Worm (Caenorhabditis elegans) whole organism, L3 larva: ENCODE results near the gene F31E3.6.

Experiments used
- R02D3.7 ChIP-seq: fragments of 150-350 bp; optimal IDR thresholded peaks from 2 replicates; lab custom pipeline; 2014; ENCODE audit warnings: missing biosample characterization, missing genetic modification characterization
- ZK546.5 ChIP-seq: sonication (generic microtip); optimal IDR thresholded peaks from 2 replicates; lab custom pipeline; 2017; ENCODE audit warnings: missing biosample characterization, missing genetic modification characterization
- aly-2 ChIP-seq: fragments of 150-350 bp; optimal IDR thresholded peaks from 2 replicates; lab custom pipeline; 2014; ENCODE audit warnings: missing biosample characterization, missing genetic modification characterization
- ama-1 ChIP-seq: fragments of 150-350 bp; optimal IDR thresholded peaks from 2 replicates; lab custom pipeline; 2018
- ceh-82 ChIP-seq: fragments of 150-350 bp; optimal IDR thresholded peaks from 2 replicates; lab custom pipeline; 2014; ENCODE audit warnings: missing biosample characterization, missing genetic modification characterization
- ceh-9 ChIP-seq: sonication (generic microtip); optimal IDR thresholded peaks from 2 replicates; lab custom pipeline; 2018; ENCODE audit warnings: missing biosample characterization, missing genetic modification characterization
- egl-27 ChIP-seq: sonication (generic microtip); optimal IDR thresholded peaks from 4 replicates; lab custom pipeline; 2017; ENCODE audit warnings: missing biosample characterization, missing genetic modification reagents, missing genetic modification characterization
- egl-5 ChIP-seq: fragments of 150-350 bp; optimal IDR thresholded peaks from 2 replicates; lab custom pipeline; 2017; ENCODE audit warnings: missing biosample characterization, missing genetic modification reagents, missing genetic modification characterization, inconsistent platforms
- elt-1 ChIP-seq: fragments of 150-350 bp; optimal IDR thresholded peaks from 2 replicates; lab custom pipeline; 2014; ENCODE audit warnings: missing biosample characterization, missing genetic modification characterization
- elt-2 ChIP-seq: sonication (generic microtip); optimal IDR thresholded peaks from 2 replicates; lab custom pipeline; 2016; ENCODE audit warnings: missing genetic modification reagents, mild to moderate bottlenecking, missing genetic modification characterization, missing compliant biosample characterization
- elt-3 ChIP-seq, 3 experiments: fragments of 150-350 bp in 1 of 3; sonication (generic microtip) in 2 of 3; optimal IDR thresholded peaks; 2 replicates in 2 of 3; 4 replicates in 1 of 3; lab custom pipeline; 2014 to 2017; ENCODE audit warnings: missing biosample characterization in 3 of 3, missing genetic modification characterization in 3 of 3
- eor-1 ChIP-seq, 2 experiments: fragments of 150-350 bp; optimal IDR thresholded peaks; 2 replicates each; lab custom pipeline; 2014 to 2018; ENCODE audit warnings: missing biosample characterization in 2 of 2, missing genetic modification characterization in 2 of 2
- fkh-10 ChIP-seq: sonication (generic microtip); optimal IDR thresholded peaks from 2 replicates; lab custom pipeline; 2017; ENCODE audit warnings: missing biosample characterization, missing genetic modification reagents, missing genetic modification characterization
- hmg-11 ChIP-seq: sonication (generic microtip); optimal IDR thresholded peaks from 2 replicates; lab custom pipeline; 2016; ENCODE audit warnings: missing genetic modification characterization, missing compliant biosample characterization
- jun-1 ChIP-seq: fragments of 150-350 bp; optimal IDR thresholded peaks from 2 replicates; lab custom pipeline; 2014; ENCODE audit warnings: missing biosample characterization, missing genetic modification reagents, missing genetic modification characterization
- lin-15B ChIP-seq: fragments of 150-350 bp; optimal IDR thresholded peaks from 2 replicates; lab custom pipeline; 2014; ENCODE audit warnings: missing biosample characterization, missing genetic modification characterization
- lin-39 ChIP-seq: fragments of 150-350 bp; optimal IDR thresholded peaks from 2 replicates; lab custom pipeline; 2018; ENCODE audit warnings: missing biosample characterization, missing genetic modification reagents, missing genetic modification characterization
- mdl-1 ChIP-seq: fragments of 150-350 bp; optimal IDR thresholded peaks from 2 replicates; lab custom pipeline; 2014; ENCODE audit warnings: missing biosample characterization, missing genetic modification characterization
- mml-1 ChIP-seq: fragments of 150-350 bp; sonication (generic microtip); optimal IDR thresholded peaks from 3 replicates; lab custom pipeline; 2014; ENCODE audit warnings: missing biosample characterization, missing genetic modification characterization
- nfya-1 ChIP-seq: sonication (generic microtip); optimal IDR thresholded peaks from 2 replicates; lab custom pipeline; 2017; ENCODE audit warnings: missing genetic modification characterization, mild to moderate bottlenecking, missing compliant biosample characterization, antibody characterized with exemption, moderate library complexity; ENCODE audit not compliant: insufficient read depth
- nhr-11 ChIP-seq: fragments of 150-350 bp; optimal IDR thresholded peaks from 2 replicates; lab custom pipeline; 2014; ENCODE audit warnings: missing biosample characterization, missing genetic modification characterization
- nhr-12 ChIP-seq: fragments of 150-350 bp; optimal IDR thresholded peaks from 2 replicates; lab custom pipeline; 2014; ENCODE audit warnings: missing biosample characterization, missing genetic modification characterization
- nhr-23 ChIP-seq: fragments of 150-350 bp; optimal IDR thresholded peaks from 2 replicates; lab custom pipeline; 2014; ENCODE audit warnings: missing biosample characterization, missing genetic modification reagents, missing genetic modification characterization
- nhr-237 ChIP-seq: fragments of 150-350 bp; optimal IDR thresholded peaks from 2 replicates; lab custom pipeline; 2014; ENCODE audit warnings: missing biosample characterization, missing genetic modification characterization
- nhr-25 ChIP-seq: sonication (generic microtip); optimal IDR thresholded peaks from 2 replicates; lab custom pipeline; 2017; ENCODE audit warnings: missing biosample characterization, missing genetic modification characterization
- nhr-28 ChIP-seq: fragments of 150-350 bp; optimal IDR thresholded peaks from 2 replicates; lab custom pipeline; 2014; ENCODE audit warnings: missing biosample characterization, missing genetic modification characterization
- nhr-43 ChIP-seq: sonication (generic microtip); optimal IDR thresholded peaks from 2 replicates; lab custom pipeline; 2016; ENCODE audit warnings: mild to moderate bottlenecking, missing genetic modification characterization, missing compliant biosample characterization; ENCODE audit not compliant: poor library complexity, severe bottlenecking
- nhr-67 ChIP-seq: fragments of 150-350 bp; optimal IDR thresholded peaks from 2 replicates; lab custom pipeline; 2014; ENCODE audit warnings: missing biosample characterization, missing genetic modification characterization
- nhr-77 ChIP-seq: fragments of 150-350 bp; optimal IDR thresholded peaks from 2 replicates; lab custom pipeline; 2014; ENCODE audit warnings: missing biosample characterization, missing genetic modification characterization
- pha-4 ChIP-seq: fragments of 150-350 bp; optimal IDR thresholded peaks from 2 replicates; lab custom pipeline; 2014; ENCODE audit warnings: missing biosample characterization, missing genetic modification reagents, missing genetic modification characterization
- pqm-1 ChIP-seq: fragments of 150-350 bp; optimal IDR thresholded peaks from 2 replicates; lab custom pipeline; 2017; ENCODE audit warnings: missing biosample characterization, missing genetic modification characterization, inconsistent platforms
- sea-2 ChIP-seq: fragments of 150-350 bp; sonication (generic microtip); optimal IDR thresholded peaks from 4 replicates; lab custom pipeline; 2014; ENCODE audit warnings: missing biosample characterization, missing genetic modification reagents, missing genetic modification characterization
- skn-1 ChIP-seq: fragments of 150-350 bp; optimal IDR thresholded peaks from 2 replicates; lab custom pipeline; 2014; ENCODE audit warnings: missing biosample characterization, missing genetic modification characterization
- tbx-2 ChIP-seq: sonication (generic microtip); optimal IDR thresholded peaks from 2 replicates; lab custom pipeline; 2016; ENCODE audit warnings: mild to moderate bottlenecking, missing genetic modification characterization, missing compliant biosample characterization
- unc-39 ChIP-seq: sonication (generic microtip); optimal IDR thresholded peaks from 4 replicates; lab custom pipeline; 2017; ENCODE audit warnings: missing biosample characterization, missing genetic modification characterization
- unc-62 ChIP-seq: fragments of 150-350 bp; sonication (generic microtip); optimal IDR thresholded peaks from 4 replicates; lab custom pipeline; 2014; ENCODE audit warnings: missing biosample characterization, missing genetic modification reagents, missing genetic modification characterization
- zag-1 ChIP-seq: fragments of 150-350 bp; optimal IDR thresholded peaks from 2 replicates; lab custom pipeline; 2014; ENCODE audit warnings: missing biosample characterization, missing genetic modification characterization
- ztf-11 ChIP-seq: fragments of 150-350 bp; optimal IDR thresholded peaks from 2 replicates; lab custom pipeline; 2014; ENCODE audit warnings: missing biosample characterization, missing genetic modification characterization
- ztf-4 ChIP-seq: fragments of 150-350 bp; optimal IDR thresholded peaks from 2 replicates; lab custom pipeline; 2014; ENCODE audit warnings: missing biosample characterization, missing genetic modification characterization

Gene F31E3.6

DNA sequence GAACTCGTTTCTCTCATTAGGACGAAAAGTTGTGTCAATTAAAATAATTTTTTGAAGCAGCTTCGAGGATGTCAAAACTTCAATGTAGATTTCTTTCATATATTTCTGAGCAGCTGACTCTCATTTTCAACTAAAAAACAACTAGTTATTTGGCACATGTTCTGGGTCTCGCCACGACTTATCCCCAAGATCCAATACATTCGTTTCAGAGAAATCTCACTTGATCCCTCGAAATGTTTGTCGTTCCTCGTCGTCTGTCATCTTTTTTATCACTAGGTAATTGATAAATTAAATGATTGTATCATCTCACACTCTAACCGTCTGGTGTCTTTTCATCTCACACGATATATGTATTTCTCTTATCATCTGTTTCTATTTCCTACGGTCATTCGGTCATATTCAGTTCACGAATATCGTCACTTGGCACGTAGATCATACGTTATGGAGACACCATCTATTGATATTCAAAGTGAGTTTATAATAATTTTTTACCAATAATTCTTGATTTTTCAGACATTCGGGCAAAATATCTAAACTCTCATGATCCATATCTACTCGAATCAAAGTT lies 19.9 kb upstream of the F31E3.6 start, which contains the start of the genes rpn-6.1 and F57B9.1:
TSS of gene rpn-6.1 (minus strand) at position 65 of the 568 bp plus-strand sequence.
TSS of gene F57B9.1 (plus strand) at position 154 of the 568 bp plus-strand sequence.
- TF ChIP-seq nhr-67 (tag; lab: Kevin White, UChicago) (no peak), egl-5 (tag; lab: Kevin White, UChicago) (peak; percentile 55), nhr-43 (no peak), pqm-1 (tag; lab: Kevin White, UChicago) (peak; percentile 13), nhr-12 (tag; lab: Kevin White, UChicago) (no peak), nhr-77 (no peak), elt-1 (no peak), jun-1 (tag; lab: Kevin White, UChicago) (no peak), sea-2 (no peak), mdl-1 (tag; lab: Kevin White, UChicago) (no peak), unc-39 (tag; lab: Kevin White, UChicago) (no peak), ztf-11 (tag; lab: Kevin White, UChicago) (no peak), nhr-28 (tag; lab: Kevin White, UChicago) (no peak), elt-3 (tag; optimal IDR thresholded peaks at IDR 0.05; lab: Kevin White, UChicago) (no peak), elt-2 (peak; percentile 59), ceh-82 (tag; lab: Kevin White, UChicago) (no peak), egl-27 (tag; lab: Kevin White, UChicago) (no peak), nhr-25 (no peak), nhr-237 (tag; lab: Kevin White, UChicago) (no peak), nfya-1 (tag; lab: Kevin White, UChicago) (peak; percentile 21), ama-1 (lab: Kevin White, UChicago) (no peak), nhr-11 (tag; lab: Kevin White, UChicago) (no peak), ceh-9 (tag; lab: Kevin White, UChicago) (no peak), eor-1 (tag; optimal IDR thresholded peaks at IDR 0.05; lab: Kevin White, UChicago) (no peak)

DNA sequence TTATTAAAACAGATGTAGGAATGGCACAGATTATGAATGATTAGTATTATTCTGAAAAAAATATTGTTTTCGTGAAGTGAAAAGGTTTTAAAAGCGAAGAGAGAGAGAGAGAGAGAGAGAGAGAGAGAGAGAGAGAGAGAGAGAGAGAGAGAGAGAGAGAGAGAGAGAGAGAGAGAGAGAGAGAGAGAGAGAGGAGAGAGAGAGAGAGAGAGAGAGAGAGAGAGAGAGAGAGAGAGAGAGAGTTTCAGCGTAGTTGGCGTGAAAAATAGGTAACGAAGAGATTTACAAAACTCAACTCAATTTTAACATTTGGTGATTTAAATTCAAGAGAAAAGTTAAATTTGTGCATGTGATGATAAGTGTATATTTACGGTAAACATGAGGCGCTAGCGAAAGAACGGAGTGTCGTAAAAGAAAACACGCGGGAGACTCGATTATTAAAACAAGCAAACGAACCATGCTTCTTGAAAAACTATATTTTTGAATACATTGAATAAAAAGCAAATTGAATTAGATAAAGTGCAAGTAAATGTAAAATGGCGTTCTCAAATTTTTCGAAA lies 13.7 kb upstream of the F31E3.6 start, which contains the start of gene panl-2:
TSS of gene panl-2 (minus strand) at position 51 of the 560 bp plus-strand sequence.
- TF ChIP-seq skn-1 (tag; lab: Kevin White, UChicago) (peak; percentile 52), lin-15B (tag; lab: Kevin White, UChicago) (peak; percentile 49), ztf-4 (tag; lab: Kevin White, UChicago) (no peak), hmg-11 (peak; percentile 11), pha-4 (tag; lab: Kevin White, UChicago) (peak; percentile 78), nhr-23 (tag; lab: Kevin White, UChicago) (peak; percentile 12), nfya-1 (tag; lab: Kevin White, UChicago) (peak; percentile 55), unc-62 (GFP tag; lab: Kevin White, UChicago) (no peak), R02D3.7 (tag; lab: Kevin White, UChicago) (peak; percentile 90)

DNA sequence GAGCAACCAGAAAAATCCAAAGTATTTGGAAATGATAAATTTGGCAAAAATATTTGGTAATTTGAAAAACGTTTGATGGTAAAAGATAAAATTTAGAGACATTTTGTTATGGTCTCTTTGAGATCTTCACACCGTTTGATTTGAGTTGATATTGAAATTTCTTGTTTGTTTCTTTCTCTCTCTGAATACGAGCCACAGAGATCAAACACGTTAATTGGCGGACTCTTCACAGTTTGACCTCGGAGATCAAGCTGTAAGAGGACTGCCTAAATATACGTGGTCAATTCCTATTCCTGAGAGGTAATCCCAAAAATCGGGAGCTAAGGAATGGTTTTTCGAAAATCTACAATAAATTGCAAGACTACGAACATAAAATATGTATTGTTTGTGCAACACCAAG lies 13.2 kb upstream of the F31E3.6 start:
- no peak for TF ChIP-seq aly-2 (tag; lab: Kevin White, UChicago)
- no peak for TF ChIP-seq mml-1

DNA sequence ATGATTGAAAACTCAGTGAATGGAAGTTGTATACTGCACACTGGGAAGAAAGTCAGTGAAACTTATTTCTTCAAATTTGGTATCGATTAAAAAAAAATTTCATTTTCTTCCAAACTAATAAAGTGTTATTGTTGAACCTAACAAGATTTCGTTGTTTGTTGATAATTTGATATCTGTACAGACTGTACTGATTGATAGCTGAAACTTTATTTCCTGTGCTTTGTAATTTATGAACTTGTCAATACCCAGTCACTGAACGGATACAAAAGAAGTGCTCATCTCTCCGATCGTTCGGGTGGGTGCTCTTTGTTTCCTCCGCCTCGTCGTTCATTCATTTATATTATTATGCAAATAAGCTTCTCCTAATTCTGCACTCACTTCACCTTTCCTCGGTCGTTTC lies 12.8 kb upstream of the F31E3.6 start, which contains the start of gene F31E3.12:
TSS of gene F31E3.12 (plus strand) at position 301 of the 400 bp plus-strand sequence.
- TF ChIP-seq pqm-1 (tag; lab: Kevin White, UChicago) (no peak), nhr-11 (tag; lab: Kevin White, UChicago) (no peak), nhr-23 (tag; lab: Kevin White, UChicago) (no peak), elt-1 (no peak), zag-1 (tag; lab: Kevin White, UChicago) (no peak), R02D3.7 (tag; lab: Kevin White, UChicago) (no peak), eor-1 (tag; optimal IDR thresholded peaks at IDR 0.05; lab: Kevin White, UChicago) (no peak), nhr-28 (tag; lab: Kevin White, UChicago) (no peak), tbx-2 (no peak), ZK546.5 (tag; lab: Kevin White, UChicago) (no peak), fkh-10 (no peak), egl-27 (tag; lab: Kevin White, UChicago) (no peak), mml-1 (no peak), nhr-25 (no peak), lin-39 (no peak), jun-1 (tag; lab: Kevin White, UChicago) (no peak), nhr-43 (no peak)
- TF ChIP-seq, all 47 proteins: peak for 0
